Fruit fly (Drosophila melanogaster): ENCODE results near the gene CG12170.

The CG12170 gene

dm6 chr3R:5620387-5620956, 16.6 kb upstream of the CG12170 start (continued):
- TF ChIP-seq lbe (GFP tag; optimal IDR thresholded peaks at IDR 0.05) = no peak
- TF ChIP-seq sens (GFP tag) = peak; percentile 93
- TF ChIP-seq br (optimal IDR thresholded peaks at IDR 0.05) = no peak
- peak; percentile 57 for TF ChIP-seq gro (GFP tag; optimal IDR thresholded peaks at IDR 0.05)
- TF ChIP-seq al (GFP tag; IDR thresholded peaks at IDR 0.05) = no peak
- TF ChIP-seq CG17802 (tag; optimal IDR thresholded peaks at IDR 0.05) = peak; percentile 54
- no peak for TF ChIP-seq eve (GFP tag; optimal IDR thresholded peaks at IDR 0.05)
- TF ChIP-seq CG12104 (GFP tag; optimal IDR thresholded peaks at IDR 0.05) = peak; percentile 73
- peak in 1 of 2 experiments; percentile 70 for TF ChIP-seq Hr51 (GFP tag; optimal IDR thresholded peaks at IDR 0.05)
- peak; percentile 64; the same call in 1 of the 2 replicates for TF ChIP-seq Awh (GFP tag; IDR thresholded peaks at IDR 0.05)
- peak; percentile 78 for TF ChIP-seq CG17359 (tag; optimal IDR thresholded peaks at IDR 0.05)
- no peak for TF ChIP-seq CG15011 (GFP tag; optimal IDR thresholded peaks at IDR 0.05)
- TF ChIP-seq CG13775 (GFP tag; optimal IDR thresholded peaks at IDR 0.05) = peak; percentile 68
- no peak; the same call in 1 of the 2 replicates for TF ChIP-seq Taf1 (GFP tag; IDR thresholded peaks at IDR 0.05)
- no peak for TF ChIP-seq CG31365 (tag; optimal IDR thresholded peaks at IDR 0.05)
- TF ChIP-seq hbn (GFP tag; IDR thresholded peaks at IDR 0.05; ENCODE audit: partially characterized antibody) = no peak
- TF ChIP-seq Dbx (GFP tag; IDR thresholded peaks at IDR 0.05) = 0 out of 3 replicates have a peak, but pooled peaks have one; percentile 16
- no peak for TF ChIP-seq amos (GFP tag; IDR thresholded peaks at IDR 0.05; ENCODE audit: partially characterized antibody)
- TF ChIP-seq CG3163 (GFP tag; optimal IDR thresholded peaks at IDR 0.05) = peak; percentile 52
- TF ChIP-seq run (tag; optimal IDR thresholded peaks at IDR 0.05) = no peak
- peak; percentile 23; the same call in 1 of the 2 replicates for TF ChIP-seq E2f1 (GFP tag; IDR thresholded peaks at IDR 0.05)
- TF ChIP-seq CG8290 (GFP tag; optimal IDR thresholded peaks at IDR 0.05) = peak; percentile 7
- peak in 1 of 2 experiments; percentile 81 for TF ChIP-seq CG8290 (tag; optimal IDR thresholded peaks at IDR 0.05)
- TF ChIP-seq Dad (GFP tag; optimal IDR thresholded peaks at IDR 0.05) = peak; percentile 23
- no peak for TF ChIP-seq CG18011 (GFP tag; optimal IDR thresholded peaks at IDR 0.05)
- TF ChIP-seq dmrt11E (tag; optimal IDR thresholded peaks at IDR 0.05) = peak; percentile 52
- TF ChIP-seq fd64A (GFP tag; optimal IDR thresholded peaks at IDR 0.05) = peak; percentile 43
- peak; percentile 66 for TF ChIP-seq CG18619 (GFP tag; optimal IDR thresholded peaks at IDR 0.05)
- no peak for TF ChIP-seq CG10431 (GFP tag; optimal IDR thresholded peaks at IDR 0.05)
- TF ChIP-seq CG15073 (GFP tag; optimal IDR thresholded peaks at IDR 0.05) = peak; percentile 8
- peak; percentile 71 for TF ChIP-seq Side (GFP tag; optimal IDR thresholded peaks at IDR 0.05)
- TF ChIP-seq knrl (GFP tag; IDR thresholded peaks at IDR 0.05; ENCODE audit: partially characterized antibody) = no peak
- TF ChIP-seq CG3847 (GFP tag; IDR thresholded peaks at IDR 0.05) = peak; percentile 48; the same call in 1 of the 2 replicates
- TF ChIP-seq gem (tag; optimal IDR thresholded peaks at IDR 0.05) = peak; percentile 74
- no peak for TF ChIP-seq Blimp-1 (GFP tag; optimal IDR thresholded peaks at IDR 0.05)
- no peak for TF ChIP-seq Hr39 (optimal IDR thresholded peaks at IDR 0.05)
- TF ChIP-seq Hand (GFP tag; optimal IDR thresholded peaks at IDR 0.05) = peak; percentile 44
- TF ChIP-seq Chrac-16 (GFP tag; optimal IDR thresholded peaks at IDR 0.05) = peak; percentile 39
- TF ChIP-seq disco-r (GFP tag; optimal IDR thresholded peaks at IDR 0.05) = no peak
- peak; percentile 79 for TF ChIP-seq CG31441 (GFP tag; IDR thresholded peaks at IDR 0.05)
- TF ChIP-seq lola (GFP tag; optimal IDR thresholded peaks at IDR 0.05) = peak in 1 of 3 experiments; percentile 67
- peak; percentile 19 for TF ChIP-seq CG2116 (GFP tag; optimal IDR thresholded peaks at IDR 0.05)
- peak; percentile 33; the same call in 2 of the 3 replicates for TF ChIP-seq B-H1 (GFP tag; IDR thresholded peaks at IDR 0.05)
- no peak for TF ChIP-seq CG6683 (GFP tag; optimal IDR thresholded peaks at IDR 0.05)
- peak; percentile 82 for TF ChIP-seq Oli (tag; optimal IDR thresholded peaks at IDR 0.05)
- TF ChIP-seq ERR (GFP tag; optimal IDR thresholded peaks at IDR 0.05) = peak; percentile 43
- no peak for TF ChIP-seq Doc3 (GFP tag; IDR thresholded peaks at IDR 0.05; ENCODE audit: partially characterized antibody)
- TF ChIP-seq CG3281 (GFP tag; optimal IDR thresholded peaks at IDR 0.05) = peak; percentile 3
- peak in 1 of 2 experiments; percentile 65 for TF ChIP-seq Eip74EF (GFP tag; optimal IDR thresholded peaks at IDR 0.05)
- peak; percentile 61 for TF ChIP-seq D19A (tag; optimal IDR thresholded peaks at IDR 0.05)
